Worm (Caenorhabditis elegans) whole organism, L1 larva: ENCODE measurements around the gene hst-3.2.

Experiments used
- C16A3.4 ChIP-seq: fragments of 150-350 bp; optimal IDR thresholded peaks from 2 replicates; lab custom pipeline; 2014; ENCODE audit warnings: missing biosample characterization, missing genetic modification characterization
- C34B4.2 ChIP-seq: sonication (generic microtip); optimal IDR thresholded peaks from 2 replicates; lab custom pipeline; 2017; ENCODE audit warnings: mild to moderate bottlenecking, missing genetic modification characterization, missing compliant biosample characterization
- F16B12.6 ChIP-seq: fragments of 150-350 bp; optimal IDR thresholded peaks from 2 replicates; lab custom pipeline; 2014; ENCODE audit warnings: missing biosample characterization, missing genetic modification characterization
- Y116A8C.19 ChIP-seq: sonication (generic microtip); optimal IDR thresholded peaks from 2 replicates; lab custom pipeline; 2016; ENCODE audit warnings: missing compliant biosample characterization, missing genetic modification characterization, borderline replicate concordance
- aha-1 ChIP-seq: fragments of 150-350 bp; optimal IDR thresholded peaks from 2 replicates; lab custom pipeline; 2014; ENCODE audit warnings: missing biosample characterization, missing genetic modification characterization
- blmp-1 ChIP-seq: fragments of 150-350 bp; optimal IDR thresholded peaks from 2 replicates; lab custom pipeline; 2014; ENCODE audit warnings: missing biosample characterization, missing genetic modification characterization
- ceh-88 ChIP-seq: fragments of 200-800 bp; sonication (Bioruptor generic); IDR thresholded peaks from 2 replicates; pipeline ENCODE4 v1.3.6; 2022; ENCODE audit warnings: missing genetic modification characterization, missing compliant biosample characterization
- ceh-90 ChIP-seq: sonication (generic microtip); optimal IDR thresholded peaks from 2 replicates; lab custom pipeline; 2016; ENCODE audit warnings: missing genetic modification characterization, missing compliant biosample characterization
- efl-1 ChIP-seq, 4 experiments: fragments of 150-350 bp; optimal IDR thresholded peaks in 3 of 4; peaks in 1 of 4; 1 replicate in 1 of 4; 2 replicates in 3 of 4; lab custom pipeline; 2014; ENCODE audit warnings: missing biosample characterization in 2 of 4, missing genetic modification characterization in 2 of 4, missing genetic modification reagents in 2 of 4
- elt-3 ChIP-seq, 6 experiments: fragments of 150-350 bp in 1 of 6; sonication (generic microtip); optimal IDR thresholded peaks; 2 replicates each; lab custom pipeline; 2017 to 2018; ENCODE audit warnings: missing biosample characterization in 6 of 6, missing genetic modification characterization in 6 of 6, inconsistent platforms in 1 of 6
- fkh-10 ChIP-seq: sonication (generic microtip); optimal IDR thresholded peaks from 2 replicates; lab custom pipeline; 2017; ENCODE audit warnings: missing biosample characterization, missing genetic modification reagents, missing genetic modification characterization
- fkh-4 ChIP-seq: sonication (generic microtip); optimal IDR thresholded peaks from 2 replicates; lab custom pipeline; 2016; ENCODE audit warnings: missing compliant biosample characterization, missing genetic modification characterization, borderline replicate concordance
- fkh-8 ChIP-seq: sonication (generic microtip); optimal IDR thresholded peaks from 2 replicates; lab custom pipeline; 2016; ENCODE audit warnings: mild to moderate bottlenecking, missing genetic modification characterization, missing compliant biosample characterization
- fos-1 ChIP-seq: fragments of 150-350 bp; optimal IDR thresholded peaks from 2 replicates; lab custom pipeline; 2014; ENCODE audit warnings: missing biosample characterization, missing genetic modification characterization
- grh-1 ChIP-seq: fragments of 200-800 bp; sonication (Bioruptor generic); IDR thresholded peaks from 2 replicates; pipeline ENCODE4 v1.3.6; 2022; ENCODE audit warnings: missing genetic modification reagents, missing genetic modification characterization, missing compliant biosample characterization
- hlh-4 ChIP-seq: sonication (generic microtip); optimal IDR thresholded peaks from 2 replicates; lab custom pipeline; 2016; ENCODE audit warnings: mild to moderate bottlenecking, missing genetic modification characterization, missing compliant biosample characterization
- irx-1 ChIP-seq: sonication (generic microtip); optimal IDR thresholded peaks from 2 replicates; lab custom pipeline; 2016; ENCODE audit warnings: missing genetic modification characterization, missing compliant biosample characterization
- jun-1 ChIP-seq: fragments of 150-350 bp; optimal IDR thresholded peaks from 2 replicates; lab custom pipeline; 2014; ENCODE audit warnings: missing biosample characterization, missing genetic modification reagents, missing genetic modification characterization
- lin-14 ChIP-seq: fragments of 200-800 bp; sonication (Bioruptor generic); optimal IDR thresholded peaks from 2 replicates; lab custom pipeline; 2018; ENCODE audit warnings: mild to moderate bottlenecking, missing genetic modification characterization, moderate library complexity, missing compliant biosample characterization
- lin-15B ChIP-seq: fragments of 150-350 bp; sonication (generic microtip); optimal IDR thresholded peaks from 3 replicates; lab custom pipeline; 2014; ENCODE audit warnings: missing biosample characterization, missing genetic modification characterization
- lin-35 ChIP-seq, 2 experiments: fragments of 150-350 bp; optimal IDR thresholded peaks; 2 replicates each; lab custom pipeline; 2014; ENCODE audit warnings: missing biosample characterization in 2 of 2, missing genetic modification characterization in 2 of 2, missing genetic modification reagents in 2 of 2
- lin-39 ChIP-seq: fragments of 150-350 bp; optimal IDR thresholded peaks from 2 replicates; lab custom pipeline; 2014; ENCODE audit warnings: missing biosample characterization, missing genetic modification reagents, missing genetic modification characterization
- lsy-2 ChIP-seq, 2 experiments: fragments of 150-350 bp; optimal IDR thresholded peaks; 2 replicates each; lab custom pipeline; 2014; ENCODE audit warnings: missing biosample characterization in 2 of 2, missing genetic modification characterization in 2 of 2
- mab-9 ChIP-seq: fragments of 200-800 bp; sonication (Bioruptor generic); IDR thresholded peaks from 2 replicates; pipeline ENCODE4 v1.3.6; 2022; ENCODE audit warnings: missing genetic modification reagents, missing genetic modification characterization, missing compliant biosample characterization
- mdl-1 ChIP-seq, 2 experiments: fragments of 150-350 bp; optimal IDR thresholded peaks; 2 replicates each; lab custom pipeline; 2014 to 2017; ENCODE audit warnings: missing biosample characterization in 2 of 2, missing genetic modification characterization in 2 of 2, inconsistent platforms in 1 of 2
- mep-1 ChIP-seq: fragments of 150-350 bp; optimal IDR thresholded peaks from 2 replicates; lab custom pipeline; 2014; ENCODE audit warnings: missing biosample characterization, missing genetic modification characterization
- nhr-12 ChIP-seq: sonication (generic microtip); optimal IDR thresholded peaks from 2 replicates; lab custom pipeline; 2017; ENCODE audit warnings: missing biosample characterization, missing genetic modification characterization
- nhr-19 ChIP-seq: fragments of 200-800 bp; sonication (Bioruptor generic); conservative IDR thresholded peaks from 2 replicates; pipeline ENCODE4 v1.3.6; 2022; ENCODE audit warnings: missing genetic modification characterization, missing compliant biosample characterization
- nhr-20 ChIP-seq: sonication (generic microtip); optimal IDR thresholded peaks from 2 replicates; lab custom pipeline; 2016; ENCODE audit warnings: mild to moderate bottlenecking, missing genetic modification characterization, missing compliant biosample characterization
- nhr-237 ChIP-seq: fragments of 150-350 bp; optimal IDR thresholded peaks from 2 replicates; lab custom pipeline; 2014; ENCODE audit warnings: missing biosample characterization, missing genetic modification characterization
- nhr-47 ChIP-seq: sonication (generic microtip); optimal IDR thresholded peaks from 2 replicates; lab custom pipeline; 2016; ENCODE audit warnings: mild to moderate bottlenecking, missing genetic modification characterization, moderate library complexity, missing compliant biosample characterization
- nhr-84 ChIP-seq: sonication (generic microtip); optimal IDR thresholded peaks from 2 replicates; lab custom pipeline; 2017; ENCODE audit warnings: missing biosample characterization, missing genetic modification characterization
- nhr-85 ChIP-seq: sonication (generic microtip); peaks from one replicate; lab custom pipeline; 2016; ENCODE audit warnings: missing genetic modification characterization, inconsistent platforms, missing compliant biosample characterization
- pag-3 ChIP-seq: sonication (generic microtip); optimal IDR thresholded peaks from 2 replicates; lab custom pipeline; 2017; ENCODE audit warnings: missing genetic modification characterization, mild to moderate bottlenecking, missing compliant biosample characterization, antibody characterized with exemption, borderline replicate concordance; ENCODE audit not compliant: insufficient read depth
- pax-3 ChIP-seq: fragments of 200-800 bp; sonication (Bioruptor generic); optimal IDR thresholded peaks from 2 replicates; lab custom pipeline; 2018; ENCODE audit warnings: mild to moderate bottlenecking, missing genetic modification characterization, moderate library complexity, missing compliant biosample characterization
- pqm-1 ChIP-seq: sonication (generic microtip); optimal IDR thresholded peaks from 3 replicates; lab custom pipeline; 2017; ENCODE audit warnings: missing biosample characterization, missing genetic modification characterization
- snpc-4 ChIP-seq: fragments of 150-350 bp; optimal IDR thresholded peaks from 2 replicates; lab custom pipeline; 2014; ENCODE audit warnings: missing biosample characterization, missing genetic modification characterization
- snu-23 ChIP-seq: sonication (generic microtip); optimal IDR thresholded peaks from 2 replicates; lab custom pipeline; 2016; ENCODE audit warnings: missing genetic modification characterization, missing compliant biosample characterization
- sox-4 ChIP-seq: sonication (generic microtip); optimal IDR thresholded peaks from 2 replicates; lab custom pipeline; 2016; ENCODE audit warnings: missing genetic modification characterization, missing compliant biosample characterization
- sptf-1 ChIP-seq: fragments of 150-350 bp; optimal IDR thresholded peaks from 2 replicates; lab custom pipeline; 2014; ENCODE audit warnings: missing biosample characterization, missing genetic modification characterization
- sup-37 ChIP-seq: fragments of 200-800 bp; sonication (Bioruptor generic); optimal IDR thresholded peaks from 2 replicates; lab custom pipeline; 2018; ENCODE audit warnings: mild to moderate bottlenecking, missing genetic modification characterization, missing compliant biosample characterization
- swsn-7 ChIP-seq: sonication (generic microtip); optimal IDR thresholded peaks from 2 replicates; lab custom pipeline; 2016; ENCODE audit warnings: missing genetic modification characterization, missing compliant biosample characterization
- unc-130 ChIP-seq: fragments of 150-350 bp; optimal IDR thresholded peaks from 2 replicates; lab custom pipeline; 2017; ENCODE audit warnings: missing biosample characterization, missing genetic modification characterization, inconsistent platforms
- unc-98 ChIP-seq: fragments of 200-800 bp; sonication (Bioruptor generic); IDR thresholded peaks from 2 replicates; pipeline ENCODE4 v1.3.6; 2022; ENCODE audit warnings: missing genetic modification characterization, missing compliant biosample characterization
- zip-4 ChIP-seq: fragments of 200-800 bp; sonication (Bioruptor generic); optimal IDR thresholded peaks from 2 replicates; lab custom pipeline; 2018; ENCODE audit warnings: mild to moderate bottlenecking, missing genetic modification characterization, moderate library complexity, missing compliant biosample characterization

The hst-3.2 gene

ce11 chrX:2885318-2885908, 38.4 kb downstream of the hst-3.2 start, which contains the start of gene vang-1 (continued):
- TF ChIP-seq irx-1 (tag; lab: Kevin White, UChicago) (no peak), C16A3.4 (tag; lab: Kevin White, UChicago) (no peak), sptf-1 (tag; lab: Kevin White, UChicago) (no peak), fkh-4 (tag; lab: Kevin White, UChicago) (no peak), snpc-4 (tag; lab: Kevin White, UChicago) (no peak), nhr-19 (GFP tag; lab: Robert Waterston, UW) (no peak), mab-9 (0 out of 2 replicates have a peak, but pooled peaks have one; percentile 27), nhr-85 (tag; lab: Kevin White, UChicago) (peak; percentile 52), mdl-1 (tag; optimal IDR thresholded peaks at IDR 0.05; lab: Kevin White, UChicago) (no peak), lin-14 (GFP tag; lab: Kevin White, UChicago) (peak; percentile 77), aha-1 (no peak), lin-35 (GFP tag; optimal IDR thresholded peaks at IDR 0.05; lab: Kevin White, UChicago) (no peak), sup-37 (no peak), lin-39 (tag; lab: Kevin White, UChicago) (no peak), C34B4.2 (tag; lab: Kevin White, UChicago) (no peak), unc-130 (tag; lab: Kevin White, UChicago) (no peak), fkh-8 (no peak), nhr-237 (tag; lab: Kevin White, UChicago) (no peak), pax-3 (tag; lab: Kevin White, UChicago) (no peak), nhr-84 (no peak), lin-15B (tag; lab: Kevin White, UChicago) (no peak), elt-3 (tag; optimal IDR thresholded peaks at IDR 0.05; lab: Kevin White, UChicago) (no peak), unc-98 (no peak), hlh-4 (tag; lab: Kevin White, UChicago) (no peak), pag-3 (tag; lab: Kevin White, UChicago) (no peak), nhr-47 (tag; lab: Kevin White, UChicago) (peak; percentile 23), lsy-2 (tag; optimal IDR thresholded peaks at IDR 0.05; lab: Kevin White, UChicago) (no peak), snu-23 (GFP tag; lab: Kevin White, UChicago) (peak; percentile 44), grh-1 (GFP tag; lab: Robert Waterston, UW) (no peak), jun-1 (tag; lab: Kevin White, UChicago) (no peak), sox-4 (tag; lab: Kevin White, UChicago) (no peak), F16B12.6 (no peak), fos-1 (tag; lab: Kevin White, UChicago) (no peak), ceh-90 (tag; lab: Kevin White, UChicago) (no peak), fkh-10 (GFP tag; lab: Kevin White, UChicago) (no peak), mep-1 (peak; percentile 20), zip-4 (GFP tag; lab: Kevin White, UChicago) (no peak), Y116A8C.19 (tag; lab: Kevin White, UChicago) (no peak), nhr-12 (no peak)

- TF ChIP-seq nhr-20 (tag; lab: Kevin White, UChicago): peak; percentile 19
- TF ChIP-seq lin-14 (GFP tag; lab: Kevin White, UChicago): peak; percentile 58
- TF ChIP-seq lin-39 (tag; lab: Kevin White, UChicago): no peak
- TF ChIP-seq nhr-47 (tag; lab: Kevin White, UChicago): peak; percentile 1
- TF ChIP-seq efl-1 (optimal IDR thresholded peaks at IDR 0.05; lab: Kevin White, UChicago): no peak
- peak in 1 of 2 experiments; percentile 39 for TF ChIP-seq efl-1 (GFP tag; optimal IDR thresholded peaks at IDR 0.05 in 1 of 2; lab: Kevin White, UChicago)
- no peak for TF ChIP-seq pqm-1
- peak; percentile 64 for TF ChIP-seq blmp-1 (tag; lab: Kevin White, UChicago)
- no peak; the same call in 1 of the 2 replicates for TF ChIP-seq nhr-19 (GFP tag; lab: Robert Waterston, UW)
- 0 out of 2 replicates have a peak, but pooled peaks have one; percentile 46 for TF ChIP-seq grh-1 (GFP tag; lab: Robert Waterston, UW)
- TF ChIP-seq snu-23 (GFP tag; lab: Kevin White, UChicago): peak; percentile 35
- TF ChIP-seq nhr-85 (tag; lab: Kevin White, UChicago): peak; percentile 83
- 0 out of 2 replicates have a peak, but pooled peaks have one; percentile 30 for TF ChIP-seq mab-9
- peak; percentile 24 for TF ChIP-seq mep-1
- TF ChIP-seq swsn-7 (tag; lab: Kevin White, UChicago): no peak
- TF ChIP-seq ceh-88: peak; percentile 16; the same call in 1 of the 2 replicates
Observed at ce11 chrX:2879529-2880265, 44.1 kb downstream of the hst-3.2 start, which contains the start of gene F53B3.5. TSS of gene F53B3.5 (minus strand) at chrX:2879579.
